Worm (Caenorhabditis elegans) whole organism, young adult: ENCODE measurements around the gene M04G7.2.

Source experiments
- B0019.2 ChIP-seq: fragments of 200-800 bp; sonication (Bioruptor generic); conservative IDR thresholded peaks from 2 replicates; pipeline ENCODE4 v1.3.6; 2022; ENCODE audit warnings: missing genetic modification reagents, missing genetic modification characterization, missing compliant biosample characterization
- B0261.1 ChIP-seq: sonication (generic microtip); optimal IDR thresholded peaks from 2 replicates; lab custom pipeline; 2016; ENCODE audit warnings: mild to moderate bottlenecking, missing genetic modification characterization, moderate library complexity, missing compliant biosample characterization
- F22D6.2 ChIP-seq: sonication (generic microtip); optimal IDR thresholded peaks from 2 replicates; lab custom pipeline; 2016; ENCODE audit warnings: mild to moderate bottlenecking, missing genetic modification characterization, missing compliant biosample characterization
- F33H1.4 ChIP-seq: fragments of 200-800 bp; sonication (Bioruptor generic); IDR thresholded peaks from 2 replicates; pipeline ENCODE4 v1.3.6; 2022; ENCODE audit warnings: missing genetic modification reagents, missing genetic modification characterization, missing compliant biosample characterization
- K11D2.4 ChIP-seq: fragments of 200-800 bp; sonication (Bioruptor generic); IDR thresholded peaks from 2 replicates; pipeline ENCODE4 v1.3.6; 2022; ENCODE audit warnings: missing genetic modification reagents, missing genetic modification characterization, missing compliant biosample characterization
- K12H6.12 ChIP-seq: fragments of 200-800 bp; sonication (Bioruptor generic); optimal IDR thresholded peaks from 2 replicates; lab custom pipeline; 2018; ENCODE audit warnings: mild to moderate bottlenecking, missing genetic modification characterization, missing compliant biosample characterization
- T07F8.4 ChIP-seq: sonication (generic microtip); optimal IDR thresholded peaks from 2 replicates; lab custom pipeline; 2016; ENCODE audit warnings: mild to moderate bottlenecking, missing genetic modification characterization, moderate library complexity, missing compliant biosample characterization
- Y67H2A.10 ChIP-seq: fragments of 200-800 bp; sonication (Bioruptor generic); conservative IDR thresholded peaks from 2 replicates; pipeline ENCODE4 v1.3.6; 2022; ENCODE audit warnings: missing genetic modification reagents, missing genetic modification characterization, missing compliant biosample characterization
- akir-1 ChIP-seq: fragments of 200-800 bp; sonication (Bioruptor generic); optimal IDR thresholded peaks from 2 replicates; lab custom pipeline; 2018; ENCODE audit warnings: mild to moderate bottlenecking, missing genetic modification characterization, moderate library complexity, missing compliant biosample characterization
- aptf-3 ChIP-seq: fragments of 200-800 bp; sonication (Bioruptor generic); IDR thresholded peaks from 2 replicates; pipeline ENCODE4 v1.3.6; 2022; ENCODE audit warnings: missing genetic modification characterization, missing compliant biosample characterization
- attf-3 ChIP-seq: fragments of 200-800 bp; sonication (Bioruptor generic); conservative IDR thresholded peaks from 2 replicates; pipeline ENCODE4 v1.3.6; 2022; ENCODE audit warnings: missing genetic modification reagents, missing genetic modification characterization, missing compliant biosample characterization
- attf-6 ChIP-seq: fragments of 200-800 bp; sonication (Bioruptor generic); IDR thresholded peaks from 2 replicates; pipeline ENCODE4 v1.3.6; 2022; ENCODE audit warnings: missing genetic modification reagents, missing genetic modification characterization, missing compliant biosample characterization
- die-1 ChIP-seq: sonication (generic microtip); optimal IDR thresholded peaks from 2 replicates; lab custom pipeline; 2016; ENCODE audit warnings: missing genotype, mild to moderate bottlenecking, missing genetic modification characterization, missing compliant biosample characterization
- egl-44 ChIP-seq: fragments of 200-800 bp; sonication (Bioruptor generic); IDR thresholded peaks from 2 replicates; pipeline ENCODE4 v1.3.6; 2022; ENCODE audit warnings: missing genetic modification reagents, missing genetic modification characterization, missing compliant biosample characterization
- fkh-3 ChIP-seq: sonication (generic microtip); optimal IDR thresholded peaks from 2 replicates; lab custom pipeline; 2016; ENCODE audit warnings: mild to moderate bottlenecking, missing genetic modification characterization, missing compliant biosample characterization
- him-1 ChIP-seq: sonication (generic microtip); optimal IDR thresholded peaks from 2 replicates; lab custom pipeline; 2016; ENCODE audit warnings: missing genotype, missing genetic modification reagents, missing genetic modification characterization, missing compliant biosample characterization
- hlh-12 ChIP-seq: sonication (generic microtip); optimal IDR thresholded peaks from 2 replicates; lab custom pipeline; 2016; ENCODE audit warnings: missing genetic modification characterization, missing compliant biosample characterization
- lin-54 ChIP-seq: fragments of 200-800 bp; sonication (Bioruptor generic); optimal IDR thresholded peaks from 2 replicates; lab custom pipeline; 2018; ENCODE audit warnings: mild to moderate bottlenecking, missing genetic modification characterization, missing compliant biosample characterization
- lsl-1 ChIP-seq: fragments of 200-800 bp; sonication (Bioruptor generic); optimal IDR thresholded peaks from 2 replicates; lab custom pipeline; 2018; ENCODE audit warnings: mild to moderate bottlenecking, missing genetic modification characterization, moderate library complexity, missing compliant biosample characterization
- madf-6 ChIP-seq: fragments of 200-800 bp; sonication (Bioruptor generic); IDR thresholded peaks from 2 replicates; pipeline ENCODE4 v1.3.6; 2022; ENCODE audit warnings: missing genetic modification reagents, missing genetic modification characterization, missing compliant biosample characterization
- madf-8 ChIP-seq: fragments of 200-800 bp; sonication (Bioruptor generic); conservative IDR thresholded peaks from 2 replicates; pipeline ENCODE4 v1.3.6; 2022; ENCODE audit warnings: missing genetic modification reagents, missing genetic modification characterization, missing compliant biosample characterization
- mcd-1 ChIP-seq: fragments of 200-800 bp; sonication (Bioruptor generic); IDR thresholded peaks from 2 replicates; pipeline ENCODE4 v1.3.6; 2022; ENCODE audit warnings: missing genetic modification reagents, missing genetic modification characterization, missing compliant biosample characterization
- mxl-1 ChIP-seq: sonication (generic microtip); optimal IDR thresholded peaks from 2 replicates; lab custom pipeline; 2016; ENCODE audit warnings: missing genetic modification characterization, missing compliant biosample characterization
- snpc-1.1 ChIP-seq: sonication (generic microtip); optimal IDR thresholded peaks from 2 replicates; lab custom pipeline; 2017; ENCODE audit warnings: missing genetic modification characterization, mild to moderate bottlenecking, missing compliant biosample characterization, antibody characterized with exemption, moderate library complexity, missing genotype, missing genetic modification reagents; ENCODE audit not compliant: insufficient read depth
- snpc-1.3 ChIP-seq: sonication (generic microtip); optimal IDR thresholded peaks from 2 replicates; lab custom pipeline; 2017; ENCODE audit warnings: missing genetic modification characterization, mild to moderate bottlenecking, missing compliant biosample characterization, antibody characterized with exemption, moderate library complexity, missing genotype, missing genetic modification reagents; ENCODE audit not compliant: insufficient read depth
- snpc-4 ChIP-seq, 5 experiments: fragments of 150-350 bp in 1 of 5; sonication (generic microtip) in 4 of 5; optimal IDR thresholded peaks; 2 replicates each; lab custom pipeline; 2014 to 2018; ENCODE audit warnings: missing genetic modification characterization in 5 of 5, missing biosample characterization in 3 of 5, antibody characterized with exemption in 2 of 5, mild to moderate bottlenecking in 2 of 5, missing compliant biosample characterization in 2 of 5, missing genotype in 2 of 5, moderate library complexity in 2 of 5, missing genetic modification reagents in 1 of 5
- tbx-9 ChIP-seq: sonication (generic microtip); optimal IDR thresholded peaks from 2 replicates; lab custom pipeline; 2016; ENCODE audit warnings: borderline replicate concordance, missing genetic modification characterization, inconsistent platforms, missing compliant biosample characterization
- xnd-1 ChIP-seq: sonication (generic microtip); optimal IDR thresholded peaks from 2 replicates; lab custom pipeline; 2016; ENCODE audit warnings: missing genotype, missing genetic modification reagents, missing genetic modification characterization, missing compliant biosample characterization
- zfh-2 ChIP-seq: fragments of 200-800 bp; sonication (Bioruptor generic); conservative IDR thresholded peaks from 2 replicates; pipeline ENCODE4 v1.3.6; 2022; ENCODE audit warnings: missing genetic modification reagents, missing genetic modification characterization, missing compliant biosample characterization
- ztf-18 ChIP-seq: sonication (generic microtip); optimal IDR thresholded peaks from 2 replicates; lab custom pipeline; 2016; ENCODE audit warnings: missing genotype, mild to moderate bottlenecking, missing genetic modification characterization, missing compliant biosample characterization
- ztf-22 ChIP-seq: fragments of 200-800 bp; sonication (Bioruptor generic); optimal IDR thresholded peaks from 2 replicates; lab custom pipeline; 2018; ENCODE audit warnings: mild to moderate bottlenecking, missing genetic modification characterization, moderate library complexity, missing compliant biosample characterization
- ztf-26 ChIP-seq: sonication (generic microtip); optimal IDR thresholded peaks from 2 replicates; lab custom pipeline; 2017; ENCODE audit warnings: missing genetic modification characterization, missing compliant biosample characterization
- ztf-28 ChIP-seq: fragments of 200-800 bp; sonication (Bioruptor generic); IDR thresholded peaks from 2 replicates; pipeline ENCODE4 v1.3.6; 2022; ENCODE audit warnings: missing genetic modification reagents, missing genetic modification characterization, missing compliant biosample characterization
- ztf-3 ChIP-seq: fragments of 200-800 bp; sonication (Bioruptor generic); optimal IDR thresholded peaks from 2 replicates; lab custom pipeline; 2018; ENCODE audit warnings: mild to moderate bottlenecking, missing genetic modification characterization, missing compliant biosample characterization

The M04G7.2 gene

ce11 chrIV:467291-467690 lies 6.5 kb upstream of the M04G7.2 start:
- TF ChIP-seq snpc-4 (GFP tag; optimal IDR thresholded peaks at IDR 0.05; lab: Kevin White, UChicago) (no peak), snpc-4 (tag; optimal IDR thresholded peaks at IDR 0.05; lab: Kevin White, UChicago) (no peak)
- TF ChIP-seq, all 124 proteins: peak for 0

ce11 chrIV:466569-466968 lies 5.7 kb upstream of the M04G7.2 start:
- TF ChIP-seq T07F8.4 (tag; lab: Kevin White, UChicago), result no peak
- no peak for TF ChIP-seq lin-54 (GFP tag; lab: Kevin White, UChicago)
- no peak for TF ChIP-seq aptf-3 (GFP tag; lab: Robert Waterston, UW)
- no peak for TF ChIP-seq mcd-1
- no peak for TF ChIP-seq xnd-1 (tag; lab: Kevin White, UChicago)
- TF ChIP-seq egl-44 (GFP tag; lab: Robert Waterston, UW), result no peak
- no peak for TF ChIP-seq F22D6.2 (tag; lab: Kevin White, UChicago)
- no peak for TF ChIP-seq snpc-1.3 (tag; lab: Kevin White, UChicago)
- no peak for TF ChIP-seq him-1 (tag; lab: Kevin White, UChicago)
- no peak for TF ChIP-seq akir-1 (GFP tag; lab: Kevin White, UChicago)
- TF ChIP-seq madf-8 (GFP tag; lab: Robert Waterston, UW), result no peak
- TF ChIP-seq snpc-1.1 (tag; lab: Kevin White, UChicago), result no peak
- TF ChIP-seq hlh-12 (tag; lab: Kevin White, UChicago), result no peak
- no peak for TF ChIP-seq mxl-1 (tag; lab: Kevin White, UChicago)
- TF ChIP-seq B0019.2, result no peak
- TF ChIP-seq, all 124 proteins: peak for 0

- TF ChIP-seq fkh-3 (tag; lab: Kevin White, UChicago) (no peak), snpc-4 (GFP tag; optimal IDR thresholded peaks at IDR 0.05; lab: Kevin White, UChicago) (no peak), snpc-4 (tag; optimal IDR thresholded peaks at IDR 0.05; lab: Kevin White, UChicago) (peak in 3 of 4 experiments; percentile 6 to 82 (median 38)), F33H1.4 (GFP tag; lab: Robert Waterston, UW) (no peak), B0261.1 (tag; lab: Kevin White, UChicago) (no peak), K11D2.4 (GFP tag; lab: Robert Waterston, UW) (0 out of 2 replicates have a peak, but pooled peaks have one; percentile 50), die-1 (tag; lab: Kevin White, UChicago) (no peak), attf-3 (GFP tag; lab: Robert Waterston, UW) (no peak), lsl-1 (GFP tag; lab: Kevin White, UChicago) (no peak), ztf-28 (GFP tag; lab: Robert Waterston, UW) (0 out of 2 replicates have a peak, but pooled peaks have one; percentile 43), ztf-22 (GFP tag; lab: Kevin White, UChicago) (no peak), ztf-3 (GFP tag; lab: Kevin White, UChicago) (no peak), K12H6.12 (tag; lab: Kevin White, UChicago) (no peak), zfh-2 (peak; percentile 80), snpc-1.1 (tag; lab: Kevin White, UChicago) (peak; percentile 56)
Measured at ce11 chrIV:462050-462449, 1.2 kb upstream of the M04G7.2 start.

- TF ChIP-seq tbx-9 (no peak), ztf-26 (tag; lab: Kevin White, UChicago) (no peak), madf-6 (GFP tag; lab: Robert Waterston, UW) (no peak), attf-6 (GFP tag; lab: Robert Waterston, UW) (no peak), ztf-18 (tag; lab: Kevin White, UChicago) (no peak), xnd-1 (tag; lab: Kevin White, UChicago) (no peak), Y67H2A.10 (GFP tag; lab: Robert Waterston, UW) (no peak)
Measured at ce11 chrIV:455484-455883, 5.3 kb downstream of the M04G7.2 start, which contains the start of gene M04G7.1. M04G7.1 (plus strand) TSS chrIV:455784.
